Worm (Caenorhabditis elegans) whole organism, L4/young adult: ENCODE results near the gene aexr-3.

Source experiments
- W03F9.2 ChIP-seq: fragments of 150-350 bp; optimal IDR thresholded peaks from 2 replicates; lab custom pipeline; 2014; ENCODE audit warnings: missing biosample characterization, missing genetic modification characterization
- dao-5 ChIP-seq: sonication (generic microtip); optimal IDR thresholded peaks from 2 replicates; lab custom pipeline; 2016; ENCODE audit warnings: missing genotype, missing genetic modification characterization, moderate library complexity, missing compliant biosample characterization
- him-1 ChIP-seq: sonication (generic microtip); optimal IDR thresholded peaks from 2 replicates; lab custom pipeline; 2016; ENCODE audit warnings: missing genotype, missing genetic modification reagents, missing genetic modification characterization, missing compliant biosample characterization

ce11 chrX:8931647-8932046, 29.3 kb downstream of the aexr-3 start:
- no peak for TF ChIP-seq him-1 (tag; lab: Kevin White, UChicago)
- no peak for TF ChIP-seq dao-5 (tag; lab: Kevin White, UChicago)
- no peak for TF ChIP-seq W03F9.2 (tag; lab: Kevin White, UChicago)
